Worm (Caenorhabditis elegans): Measurements from ENCODE around the gene clec-185.
A peak's percentile ranks its signal among the peaks of the same experiment; 100 is the strongest.

The clec-185 gene

DNA sequence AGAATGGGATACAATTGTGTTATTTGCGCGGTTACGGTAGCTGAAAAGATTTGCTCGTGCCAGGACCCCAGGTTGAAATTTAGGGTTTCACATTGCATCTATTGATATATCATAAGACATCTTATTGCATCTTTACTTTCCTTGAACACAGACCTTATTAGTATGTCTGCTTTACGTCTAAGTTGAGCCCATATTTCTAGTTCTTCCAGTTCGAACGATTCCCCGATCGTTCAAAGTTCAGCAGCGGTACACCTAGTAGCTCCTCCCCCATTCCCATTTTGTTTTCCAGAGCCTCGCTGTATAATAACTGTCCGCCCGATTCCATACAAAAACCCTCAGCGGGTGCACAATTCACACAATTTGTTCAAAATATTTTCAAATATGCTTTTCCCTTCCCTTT lies 3.3 kb downstream of the clec-185 start, which contains the start of gene C25G4.17:
C25G4.17 (plus strand) TSS at position 301 of the 400 bp plus-strand sequence.
- no peak for TF ChIP-seq mec-3 (tag; optimal IDR thresholded peaks at IDR 0.05; ENCODE audit: borderline replicate concordance)
- no peak for TF ChIP-seq nfya-1 (tag; optimal IDR thresholded peaks at IDR 0.05)
- no peak for TF ChIP-seq ceh-14 (tag; optimal IDR thresholded peaks at IDR 0.05)
- no peak for TF ChIP-seq fkh-10 (GFP tag; optimal IDR thresholded peaks at IDR 0.05)
- TF ChIP-seq elt-2 (tag; optimal IDR thresholded peaks at IDR 0.05) = no peak
- TF ChIP-seq gmeb-2 (tag; optimal IDR thresholded peaks at IDR 0.05) = no peak
- TF ChIP-seq fkh-6 (tag; optimal IDR thresholded peaks at IDR 0.05) = no peak
- TF ChIP-seq ceh-48 (tag; optimal IDR thresholded peaks at IDR 0.05) = no peak
- TF ChIP-seq ceh-6 (GFP tag; optimal IDR thresholded peaks at IDR 0.05) = no peak
- no peak for TF ChIP-seq ceh-24 (tag; optimal IDR thresholded peaks at IDR 0.05)
- TF ChIP-seq sdc-2 (tag; optimal IDR thresholded peaks at IDR 0.05) = no peak
- no peak for TF ChIP-seq pha-2 (tag; optimal IDR thresholded peaks at IDR 0.05)
- no peak for TF ChIP-seq K02D7.2 (tag; optimal IDR thresholded peaks at IDR 0.05)

DNA sequence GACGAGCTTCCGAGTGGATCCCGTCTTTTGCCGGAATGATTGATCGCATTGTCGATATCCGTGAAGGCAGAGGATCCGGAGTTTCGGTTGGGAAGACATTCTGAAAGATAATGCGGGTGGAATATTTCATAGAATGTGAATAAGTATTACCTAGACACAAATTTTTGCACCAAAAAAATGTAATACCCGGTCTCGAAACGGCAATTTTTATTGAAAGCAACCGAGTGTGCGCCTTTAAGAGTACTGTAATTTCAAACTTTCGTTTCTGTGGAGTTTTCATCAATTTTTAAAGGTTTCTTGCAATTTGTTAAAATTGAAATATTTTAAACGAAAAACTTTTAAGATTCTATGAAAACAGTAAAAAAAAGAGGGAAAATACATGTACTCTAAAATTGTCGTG lies 5.5 kb downstream of the clec-185 start, which contains the start of gene C25G4.2:
C25G4.2 (minus strand) TSS at position 100 of the 400 bp plus-strand sequence.
- no peak for TF ChIP-seq nhr-11 (tag; optimal IDR thresholded peaks at IDR 0.05)
- TF ChIP-seq sdc-2 (tag; optimal IDR thresholded peaks at IDR 0.05) = no peak
- no peak for TF ChIP-seq tbx-7 (tag; optimal IDR thresholded peaks at IDR 0.05)
- TF ChIP-seq unc-42 (tag; optimal IDR thresholded peaks at IDR 0.05) = no peak
- no peak for TF ChIP-seq hlh-13 (GFP tag; optimal IDR thresholded peaks at IDR 0.05)
- no peak for TF ChIP-seq tbx-2 (tag; optimal IDR thresholded peaks at IDR 0.05)
- TF ChIP-seq mec-3 (tag; optimal IDR thresholded peaks at IDR 0.05; ENCODE audit: borderline replicate concordance) = no peak
- no peak for TF ChIP-seq fkh-6 (tag; optimal IDR thresholded peaks at IDR 0.05)
- no peak for TF ChIP-seq ceh-18 (tag; optimal IDR thresholded peaks at IDR 0.05)
- TF ChIP-seq nfya-1 (tag; optimal IDR thresholded peaks at IDR 0.05) = no peak
- no peak for TF ChIP-seq gmeb-2 (tag; optimal IDR thresholded peaks at IDR 0.05)
- no peak for TF ChIP-seq odd-2 (tag; optimal IDR thresholded peaks at IDR 0.05)
- TF ChIP-seq sox-4 (tag; optimal IDR thresholded peaks at IDR 0.05) = no peak
- TF ChIP-seq che-1 (tag; optimal IDR thresholded peaks at IDR 0.05) = no peak
- no peak for TF ChIP-seq K09A11.1 (tag; optimal IDR thresholded peaks at IDR 0.05; ENCODE audit: insufficient read depth)
- no peak for TF ChIP-seq dve-1 (tag; optimal IDR thresholded peaks at IDR 0.05)
- no peak for TF ChIP-seq ceh-9 (tag; optimal IDR thresholded peaks at IDR 0.05)

DNA sequence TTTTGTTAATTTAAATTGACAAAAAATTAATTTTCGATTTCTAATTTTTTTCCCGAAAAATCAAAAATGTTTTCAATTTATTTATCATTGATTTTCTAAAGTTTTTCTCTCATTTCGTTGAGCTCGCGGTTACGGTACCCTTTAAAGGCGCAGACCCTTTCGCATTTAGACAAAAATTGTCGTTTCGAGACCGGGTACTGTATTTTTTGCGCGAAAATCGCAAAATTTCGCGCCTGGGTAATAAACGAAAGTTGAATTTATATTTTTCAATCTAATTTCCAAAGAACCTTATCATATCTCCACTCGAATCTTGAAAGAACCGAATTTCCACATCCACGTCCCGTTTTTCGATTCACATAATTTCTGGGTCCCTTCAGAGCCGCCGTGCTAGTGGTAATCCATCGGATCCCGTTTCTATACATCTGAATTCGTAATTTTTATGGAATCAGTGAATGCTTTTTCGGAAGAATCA lies 7.0 kb downstream of the clec-185 start, which contains the start of gene C25G4.3:
C25G4.3 (minus strand) TSS at position 422 of the 472 bp plus-strand sequence.
- TF ChIP-seq pha-2 (tag; optimal IDR thresholded peaks at IDR 0.05) (no peak), ztf-16 (tag; optimal IDR thresholded peaks at IDR 0.05) (no peak), ceh-6 (GFP tag; optimal IDR thresholded peaks at IDR 0.05) (no peak), ceh-30 (tag; optimal IDR thresholded peaks at IDR 0.05) (no peak)

DNA sequence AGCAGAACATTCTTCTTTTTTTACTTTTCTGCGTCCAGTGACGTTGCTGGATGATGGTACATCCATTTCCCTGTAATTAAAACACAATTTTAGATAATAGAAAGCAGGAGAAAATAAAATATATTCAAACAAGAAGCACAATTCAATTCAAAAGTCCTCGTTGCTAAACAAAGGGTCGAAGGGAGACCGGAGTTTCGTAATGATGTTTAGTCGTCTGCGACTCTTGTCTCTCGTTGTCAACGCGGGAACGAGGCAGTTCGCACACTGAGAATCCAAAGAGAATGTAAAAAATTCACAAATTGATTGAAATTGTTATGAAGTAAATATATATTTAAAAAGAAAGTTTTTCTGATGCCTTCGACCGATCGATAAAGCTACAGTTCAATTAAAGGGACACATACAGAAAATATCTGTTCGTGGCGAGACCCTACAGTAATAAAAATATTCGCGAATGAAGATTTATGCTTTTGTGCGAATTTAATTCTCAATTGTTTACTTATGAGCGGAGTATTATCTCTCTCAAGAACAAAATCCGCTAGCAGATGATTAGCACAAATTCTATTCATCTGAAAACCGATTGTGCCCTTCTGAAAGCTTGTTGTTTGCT lies 12.9 kb downstream of the clec-185 start, which contains the start of gene dpy-26:
dpy-26 (minus strand) TSS at position 111 of the 607 bp plus-strand sequence.
- no peak for TF ChIP-seq ceh-30 (tag; optimal IDR thresholded peaks at IDR 0.05)
- TF ChIP-seq gmeb-2 (tag; optimal IDR thresholded peaks at IDR 0.05) = no peak
- TF ChIP-seq ceh-14 (tag; optimal IDR thresholded peaks at IDR 0.05) = no peak
- no peak for TF ChIP-seq sox-2 (GFP tag; IDR thresholded peaks at IDR 0.05)
- no peak for TF ChIP-seq elt-2 (tag; optimal IDR thresholded peaks at IDR 0.05)
- no peak for TF ChIP-seq pha-4 (tag; optimal IDR thresholded peaks at IDR 0.05)
- TF ChIP-seq nfya-1 (tag; optimal IDR thresholded peaks at IDR 0.05) = peak; percentile 27
- TF ChIP-seq unc-42 (tag; optimal IDR thresholded peaks at IDR 0.05) = peak; percentile 55
- TF ChIP-seq C38D4.7 (GFP tag; optimal IDR thresholded peaks at IDR 0.05) = no peak

DNA sequence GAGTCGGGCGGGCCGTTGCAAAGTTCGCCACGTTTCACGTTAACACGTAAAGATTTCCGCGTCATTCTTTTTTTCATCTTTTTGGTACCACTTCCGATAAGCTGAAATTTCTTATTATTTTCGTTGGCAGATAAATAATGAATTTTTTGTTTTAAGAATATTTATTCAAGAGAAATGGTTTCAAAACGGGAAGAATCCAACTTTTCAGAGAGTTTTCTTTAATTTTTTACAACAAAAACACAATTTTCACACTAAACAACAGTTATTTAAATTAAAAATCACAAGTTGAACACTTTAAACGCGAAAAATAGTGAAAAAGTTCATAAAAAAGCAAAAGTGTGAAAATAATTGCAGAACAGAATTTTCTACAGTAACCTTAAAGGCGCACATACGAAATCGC lies 15.7 kb downstream of the clec-185 start, which contains the start of gene spe-44:
spe-44 (minus strand) TSS at position 101 of the 400 bp plus-strand sequence.
- TF ChIP-seq pros-1 (tag; optimal IDR thresholded peaks at IDR 0.05) = no peak
- TF ChIP-seq hlh-8 (tag; optimal IDR thresholded peaks at IDR 0.05) = no peak

Data from whole organism, late embryonic.